Worm (Caenorhabditis elegans) whole organism, late embryonic: ENCODE measurements around the gene Y27F2A.11.
"Not testable (repeated sequence)": the region's sequence is repeated elsewhere in the genome, so short reads cannot be mapped to it uniquely, and the experiment has no call there.

Experiments used
- C08G9.2 ChIP-seq: sonication (generic microtip); optimal IDR thresholded peaks from 2 replicates; lab custom pipeline; 2016; ENCODE audit warnings: mild to moderate bottlenecking, missing genetic modification characterization, moderate library complexity, missing compliant biosample characterization
- K02D7.2 ChIP-seq: sonication (generic microtip); optimal IDR thresholded peaks from 2 replicates; lab custom pipeline; 2017; ENCODE audit warnings: mild to moderate bottlenecking, missing genetic modification characterization, missing compliant biosample characterization
- ahr-1 ChIP-seq: sonication (generic microtip); optimal IDR thresholded peaks from 2 replicates; lab custom pipeline; 2016; ENCODE audit warnings: missing genetic modification characterization, missing compliant biosample characterization
- ama-1 ChIP-seq: fragments of 150-350 bp; optimal IDR thresholded peaks from 2 replicates; lab custom pipeline; 2014
- ceh-14 ChIP-seq: sonication (generic microtip); optimal IDR thresholded peaks from 2 replicates; lab custom pipeline; 2016; ENCODE audit warnings: missing genotype, missing genetic modification characterization, missing compliant biosample characterization
- ceh-30 ChIP-seq: fragments of 150-350 bp; optimal IDR thresholded peaks from 2 replicates; lab custom pipeline; 2014; ENCODE audit warnings: missing biosample characterization, missing genetic modification characterization
- ceh-31 ChIP-seq: sonication (generic microtip); optimal IDR thresholded peaks from 2 replicates; lab custom pipeline; 2016; ENCODE audit warnings: missing genetic modification characterization, missing compliant biosample characterization
- ceh-48 ChIP-seq: sonication (generic microtip); optimal IDR thresholded peaks from 2 replicates; lab custom pipeline; 2016; ENCODE audit warnings: missing genetic modification characterization, inconsistent platforms, missing compliant biosample characterization
- ceh-6 ChIP-seq: fragments of 200-800 bp; sonication (Bioruptor generic); optimal IDR thresholded peaks from 2 replicates; lab custom pipeline; 2018; ENCODE audit warnings: mild to moderate bottlenecking, missing genetic modification characterization, missing compliant biosample characterization
- ceh-9 ChIP-seq: sonication (generic microtip); optimal IDR thresholded peaks from 2 replicates; lab custom pipeline; 2016; ENCODE audit warnings: mild to moderate bottlenecking, missing genetic modification characterization, inconsistent platforms, missing compliant biosample characterization
- che-1 ChIP-seq: sonication (generic microtip); optimal IDR thresholded peaks from 2 replicates; lab custom pipeline; 2016; ENCODE audit warnings: mild to moderate bottlenecking, missing genetic modification characterization, missing compliant biosample characterization
- dve-1 ChIP-seq: sonication (generic microtip); optimal IDR thresholded peaks from 2 replicates; lab custom pipeline; 2017; ENCODE audit warnings: antibody characterized with exemption, mild to moderate bottlenecking, missing genetic modification characterization, missing compliant biosample characterization
- eyg-1 ChIP-seq: sonication (generic microtip); optimal IDR thresholded peaks from 2 replicates; lab custom pipeline; 2016; ENCODE audit warnings: missing genotype, missing genetic modification characterization, missing compliant biosample characterization
- gmeb-2 ChIP-seq: sonication (generic microtip); optimal IDR thresholded peaks from 2 replicates; lab custom pipeline; 2016; ENCODE audit warnings: missing genetic modification characterization, inconsistent platforms, missing compliant biosample characterization
- hlh-13 ChIP-seq: fragments of 200-800 bp; sonication (Bioruptor generic); optimal IDR thresholded peaks from 2 replicates; lab custom pipeline; 2018; ENCODE audit warnings: mild to moderate bottlenecking, missing genetic modification characterization, missing compliant biosample characterization
- hlh-15 ChIP-seq: sonication (generic microtip); optimal IDR thresholded peaks from 2 replicates; lab custom pipeline; 2016; ENCODE audit warnings: missing genetic modification characterization, missing compliant biosample characterization
- hlh-8 ChIP-seq: sonication (generic microtip); optimal IDR thresholded peaks from 2 replicates; lab custom pipeline; 2016; ENCODE audit warnings: missing genotype, missing genetic modification characterization, missing compliant biosample characterization
- lim-6 ChIP-seq: sonication (generic microtip); optimal IDR thresholded peaks from 2 replicates; lab custom pipeline; 2016; ENCODE audit warnings: missing genetic modification characterization, missing compliant biosample characterization
- nfya-1 ChIP-seq: sonication (generic microtip); optimal IDR thresholded peaks from 2 replicates; lab custom pipeline; 2017; ENCODE audit warnings: missing genetic modification characterization, mild to moderate bottlenecking, missing compliant biosample characterization, antibody characterized with exemption, moderate library complexity
- npax-4 ChIP-seq: sonication (generic microtip); optimal IDR thresholded peaks from 2 replicates; lab custom pipeline; 2016; ENCODE audit warnings: missing genetic modification characterization, missing compliant biosample characterization
- pax-1 ChIP-seq: fragments of 150-350 bp; optimal IDR thresholded peaks from 2 replicates; lab custom pipeline; 2014; ENCODE audit warnings: missing biosample characterization, missing genetic modification characterization
- pha-2 ChIP-seq: sonication (generic microtip); optimal IDR thresholded peaks from 2 replicates; lab custom pipeline; 2017; ENCODE audit warnings: mild to moderate bottlenecking, missing genetic modification characterization, missing compliant biosample characterization
- pha-4 ChIP-seq: fragments of 150-350 bp; optimal IDR thresholded peaks from 2 replicates; lab custom pipeline; 2018; ENCODE audit warnings: missing biosample characterization, missing genetic modification reagents, missing genetic modification characterization
- pqm-1 ChIP-seq: sonication (generic microtip); optimal IDR thresholded peaks from 2 replicates; lab custom pipeline; 2016; ENCODE audit warnings: missing genetic modification characterization, missing compliant biosample characterization
- ref-2 ChIP-seq: sonication (generic microtip); optimal IDR thresholded peaks from 2 replicates; lab custom pipeline; 2016; ENCODE audit warnings: missing genetic modification characterization, missing compliant biosample characterization
- rnt-1 ChIP-seq: sonication (generic microtip); optimal IDR thresholded peaks from 2 replicates; lab custom pipeline; 2016; ENCODE audit warnings: missing genetic modification characterization, missing compliant biosample characterization
- sdc-2 ChIP-seq: sonication (generic microtip); optimal IDR thresholded peaks from 2 replicates; lab custom pipeline; 2016; ENCODE audit warnings: missing genotype, missing genetic modification characterization, missing compliant biosample characterization
- tbx-7 ChIP-seq: sonication (generic microtip); optimal IDR thresholded peaks from 2 replicates; lab custom pipeline; 2016; ENCODE audit warnings: missing genotype, missing genetic modification characterization, missing compliant biosample characterization
- ttx-3 ChIP-seq: sonication (generic microtip); optimal IDR thresholded peaks from 2 replicates; lab custom pipeline; 2016; ENCODE audit warnings: missing genetic modification reagents, missing genetic modification characterization, missing compliant biosample characterization
- unc-3 ChIP-seq, 2 experiments: fragments of 200-800 bp in 1 of 2; sonication (Bioruptor generic) in 1 of 2; sonication (generic microtip) in 1 of 2; conservative IDR thresholded peaks in 1 of 2; optimal IDR thresholded peaks in 1 of 2; 2 replicates each; pipeline versions ENCODE4 v1.3.6 to Lab custom; 2016 to 2022; ENCODE audit warnings: missing compliant biosample characterization in 2 of 2, missing genetic modification characterization in 2 of 2, missing genetic modification reagents in 1 of 2
- unc-55 ChIP-seq: sonication (generic microtip); optimal IDR thresholded peaks from 2 replicates; lab custom pipeline; 2017; ENCODE audit warnings: missing biosample characterization, missing genetic modification reagents, missing genetic modification characterization
- zip-5 ChIP-seq: sonication (generic microtip); optimal IDR thresholded peaks from 2 replicates; lab custom pipeline; 2016; ENCODE audit warnings: missing genetic modification characterization, missing compliant biosample characterization
- ztf-16 ChIP-seq: sonication (generic microtip); optimal IDR thresholded peaks from 2 replicates; lab custom pipeline; 2017; ENCODE audit warnings: missing genetic modification characterization, missing compliant biosample characterization

Gene Y27F2A.11

DNA sequence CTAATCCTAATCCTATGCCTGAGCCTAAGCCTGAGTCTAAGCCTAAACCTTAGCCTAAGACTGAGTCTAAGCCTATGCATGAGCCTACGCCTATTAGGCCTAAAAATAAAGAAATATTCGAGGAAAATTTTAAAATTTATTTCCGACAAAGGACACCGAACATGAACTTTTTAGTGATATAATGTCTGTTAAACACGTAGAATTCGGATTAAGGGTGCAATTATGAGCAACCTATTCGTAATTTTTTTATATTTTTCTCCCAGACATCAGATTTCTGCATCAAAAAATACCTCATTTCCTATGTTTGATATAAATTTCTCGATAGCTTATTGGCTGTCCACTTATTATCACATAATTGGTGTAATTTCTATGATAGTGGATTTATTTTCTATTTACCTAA is at the start of gene Y27F2A.11:
Gene Y27F2A.11, plus strand, starts transcription at position 301 of the 400 bp plus-strand sequence.
- TF ChIP-seq ceh-14 (tag; lab: Kevin White, UChicago); hlh-8; unc-3 (GFP tag; conservative IDR thresholded peaks at IDR 0.05; lab: Robert Waterston, UW); unc-3 (tag; optimal IDR thresholded peaks at IDR 0.05; lab: Kevin White, UChicago): not testable (repeated sequence)
- TF ChIP-seq, all 69 proteins: peak for 0; not testable (repeated sequence) for 69

DNA sequence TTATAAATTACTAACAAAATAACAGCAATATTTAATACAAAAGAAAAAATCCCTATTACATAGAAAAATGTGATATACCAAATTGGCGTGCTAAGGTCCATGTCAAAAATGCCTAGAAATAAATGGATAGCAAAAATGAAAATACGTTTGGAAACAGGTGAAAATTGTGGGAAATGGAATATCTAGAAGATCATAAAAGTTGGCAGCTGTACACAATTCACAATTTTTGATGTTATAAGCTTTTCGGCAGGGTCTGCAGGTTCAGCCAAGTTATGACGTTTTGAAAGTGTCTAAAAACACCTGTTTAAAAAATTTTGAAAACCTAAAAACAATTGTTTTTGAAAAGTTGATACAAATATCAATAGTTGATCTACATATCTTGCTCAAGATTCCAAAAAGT is 46.3 kb upstream of the Y27F2A.11 start, which contains the start of gene sri-42:
Gene sri-42, minus strand, starts transcription at position 101 of the 400 bp plus-strand sequence.
- TF ChIP-seq pqm-1, che-1, ztf-16 (tag; lab: Kevin White, UChicago): not testable (repeated sequence)

DNA sequence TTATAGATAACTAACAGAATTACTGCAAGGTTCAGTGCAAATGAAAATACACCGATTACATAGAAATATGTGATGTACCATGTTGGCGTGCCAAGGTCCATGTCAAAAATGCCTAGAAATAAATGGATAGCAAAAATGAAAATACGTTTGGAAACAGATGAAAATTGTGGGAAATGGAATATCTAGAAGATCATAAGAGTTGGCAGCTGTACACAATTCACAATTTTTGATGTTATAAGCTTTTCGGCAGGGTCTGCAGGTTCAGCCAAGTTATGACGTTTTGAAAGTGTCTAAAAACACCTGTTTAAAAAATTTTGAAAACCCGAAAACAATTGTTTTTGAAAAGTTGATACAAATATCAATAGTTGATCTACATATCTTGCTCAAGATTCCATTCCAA is 44.6 kb upstream of the Y27F2A.11 start, which contains the start of gene sri-43:
Gene sri-43, minus strand, starts transcription at position 101 of the 400 bp plus-strand sequence.
- TF ChIP-seq ceh-30, tbx-7, lim-6 (tag; lab: Kevin White, UChicago): not testable (repeated sequence)
- TF ChIP-seq, all 69 proteins: peak for 0; not testable (repeated sequence) for 69

DNA sequence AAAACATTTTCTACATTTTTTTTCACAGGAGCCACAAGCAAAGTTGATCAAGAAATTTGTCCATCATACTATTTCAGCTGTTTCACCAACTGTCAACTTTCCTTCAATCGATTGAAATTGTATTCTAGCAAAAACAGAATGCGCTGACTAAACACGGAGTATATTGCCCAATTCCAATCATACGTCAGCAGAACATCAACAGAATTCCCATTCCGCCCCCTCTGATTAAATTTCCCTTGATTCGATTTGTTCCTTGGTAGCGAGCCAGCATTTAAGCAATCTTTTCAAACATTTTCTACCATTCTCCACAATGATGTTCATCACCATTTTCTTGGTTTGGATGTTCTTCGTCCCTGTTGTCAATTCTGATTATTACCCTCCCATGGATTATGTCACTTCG is 43.3 kb upstream of the Y27F2A.11 start, which contains the start of gene T10D4.15:
Gene T10D4.15, plus strand, starts transcription at position 301 of the 400 bp plus-strand sequence.
- no peak for TF ChIP-seq ceh-6 (GFP tag; lab: Kevin White, UChicago)
- TF ChIP-seq K02D7.2 (tag; lab: Kevin White, UChicago) = no peak
- no peak for TF ChIP-seq pqm-1 (tag; lab: Kevin White, UChicago)
- TF ChIP-seq ahr-1 (tag; lab: Kevin White, UChicago) = no peak
- TF ChIP-seq hlh-13 = no peak
- no peak for TF ChIP-seq pha-2 (tag; lab: Kevin White, UChicago)
- TF ChIP-seq hlh-15 (tag; lab: Kevin White, UChicago) = no peak
- TF ChIP-seq eyg-1 = no peak
- TF ChIP-seq ref-2 (tag; lab: Kevin White, UChicago) = no peak
- no peak for TF ChIP-seq sdc-2 (tag; lab: Kevin White, UChicago)
- no peak for TF ChIP-seq C08G9.2 (tag; lab: Kevin White, UChicago)
- TF ChIP-seq ceh-48 (tag; lab: Kevin White, UChicago) = no peak
- TF ChIP-seq zip-5 = no peak
- TF ChIP-seq che-1 (tag; lab: Kevin White, UChicago) = no peak
- no peak for TF ChIP-seq nfya-1 (tag; lab: Kevin White, UChicago)
- TF ChIP-seq gmeb-2 (tag; lab: Kevin White, UChicago) = no peak
- no peak for TF ChIP-seq dve-1 (tag; lab: Kevin White, UChicago)
- no peak for TF ChIP-seq ceh-31 (tag; lab: Kevin White, UChicago)

DNA sequence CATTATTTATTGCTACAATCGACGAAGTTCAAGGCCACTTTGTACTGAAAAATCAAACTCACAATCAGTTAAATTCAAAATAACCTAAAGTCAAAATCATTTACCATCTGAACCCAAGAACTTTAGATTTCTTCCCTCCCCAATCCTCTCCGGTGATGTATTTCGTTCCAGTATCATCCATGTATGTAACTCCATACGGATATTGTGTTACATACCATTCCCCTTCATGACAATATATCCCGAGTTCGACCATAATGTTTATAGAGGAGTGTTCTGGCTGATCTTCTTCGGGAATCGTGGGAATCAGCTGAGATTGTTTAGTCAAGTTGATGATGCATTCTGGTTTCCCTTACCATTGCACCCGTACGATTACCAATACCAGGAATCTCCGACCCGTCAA is 40.7 kb upstream of the Y27F2A.11 start:
- TF ChIP-seq ceh-9 (no peak), npax-4 (tag; lab: Kevin White, UChicago) (no peak), ttx-3 (tag; lab: Kevin White, UChicago) (no peak), ama-1 (lab: Kevin White, UChicago) (no peak), pha-4 (tag; lab: Kevin White, UChicago) (no peak), pax-1 (tag; lab: Kevin White, UChicago) (no peak), rnt-1 (tag; lab: Kevin White, UChicago) (no peak), unc-55 (no peak)
